Fruit fly (Drosophila melanogaster) whole organism, adult: Measurements from ENCODE around the gene CG6972.

Experiments used
- CG11617 ChIP-seq: fragments of 200-800 bp; sonication (Bioruptor generic); optimal IDR thresholded peaks from 2 replicates; lab custom pipeline; 2017; ENCODE audit warnings: mild to moderate bottlenecking, missing biosample characterization, missing genetic modification reagents, missing genetic modification characterization
- CG12768 ChIP-seq: fragments of 200-800 bp; sonication (Bioruptor generic); optimal IDR thresholded peaks from 2 replicates; lab custom pipeline; 2017; ENCODE audit warnings: missing biosample characterization, missing genetic modification characterization, mild to moderate bottlenecking, moderate library complexity, missing genetic modification reagents
- CG14711 ChIP-seq: fragments of 200-800 bp; sonication (Bioruptor generic); optimal IDR thresholded peaks from 2 replicates; lab custom pipeline; 2018; ENCODE audit warnings: missing biosample characterization, mild to moderate bottlenecking, missing genetic modification characterization, moderate library complexity
- CG1620 ChIP-seq: fragments of 200-800 bp; sonication (Bioruptor generic); optimal IDR thresholded peaks from 2 replicates; lab custom pipeline; 2016; ENCODE audit warnings: missing biosample characterization, missing genetic modification characterization
- CG33017 ChIP-seq: fragments of 200-800 bp; sonication (Bioruptor generic); optimal IDR thresholded peaks from 2 replicates; lab custom pipeline; 2018; ENCODE audit warnings: missing biosample characterization, mild to moderate bottlenecking, missing genetic modification characterization, moderate library complexity
- CG5204 ChIP-seq: fragments of 200-800 bp; sonication (Bioruptor generic); optimal IDR thresholded peaks from 2 replicates; lab custom pipeline; 2016; ENCODE audit warnings: missing biosample characterization, missing genetic modification characterization
- CG7045 ChIP-seq: fragments of 200-800 bp; sonication (Bioruptor generic); optimal IDR thresholded peaks from 2 replicates; lab custom pipeline; 2017; ENCODE audit warnings: missing biosample characterization, mild to moderate bottlenecking, missing genetic modification characterization
- CG7101 ChIP-seq: fragments of 200-800 bp; sonication (Bioruptor generic); optimal IDR thresholded peaks from 2 replicates; lab custom pipeline; 2018; ENCODE audit warnings: missing biosample characterization, mild to moderate bottlenecking, missing genetic modification characterization, moderate library complexity
- Clk ChIP-seq: fragments of 200-800 bp; sonication (Bioruptor generic); optimal IDR thresholded peaks from 2 replicates; lab custom pipeline; 2017; ENCODE audit warnings: missing biosample characterization, missing genetic modification characterization
- Crg-1 ChIP-seq: fragments of 200-800 bp; sonication (Bioruptor generic); optimal IDR thresholded peaks from 2 replicates; lab custom pipeline; 2016; ENCODE audit warnings: missing biosample characterization, missing genetic modification characterization
- Hr96 ChIP-seq: fragments of 200-800 bp; sonication (Bioruptor generic); optimal IDR thresholded peaks from 2 replicates; lab custom pipeline; 2016; ENCODE audit warnings: missing biosample characterization, missing genetic modification characterization
- Mnt ChIP-seq: fragments of 200-800 bp; sonication (Bioruptor generic); optimal IDR thresholded peaks from 2 replicates; lab custom pipeline; 2016; ENCODE audit warnings: missing biosample characterization, mild to moderate bottlenecking, missing genetic modification characterization
- bab1 ChIP-seq: fragments of 200-800 bp; sonication (Bioruptor generic); optimal IDR thresholded peaks from 3 replicates; lab custom pipeline; 2019; ENCODE audit warnings: missing biosample characterization, mild to moderate bottlenecking, missing genetic modification characterization, moderate library complexity
- cic ChIP-seq: fragments of 200-800 bp; sonication (Bioruptor generic); optimal IDR thresholded peaks from 2 replicates; lab custom pipeline; 2017; ENCODE audit warnings: missing biosample characterization, mild to moderate bottlenecking, missing genetic modification characterization, moderate library complexity
- cnc ChIP-seq, 2 experiments: fragments of >200 bp; optimal IDR thresholded peaks; 2 replicates each; lab custom pipeline; 2017
- kay ChIP-seq: fragments of 200-800 bp; sonication (Bioruptor generic); peaks from one replicate; lab custom pipeline; 2016; ENCODE audit warnings: missing biosample characterization, missing genetic modification characterization, borderline replicate concordance
- ovo ChIP-seq: fragments of 200-800 bp; sonication (Bioruptor generic); optimal IDR thresholded peaks from 2 replicates; lab custom pipeline; 2016; ENCODE audit warnings: missing biosample characterization, missing genetic modification characterization
- pad ChIP-seq: fragments of 200-800 bp; sonication (Bioruptor generic); optimal IDR thresholded peaks from 3 replicates; lab custom pipeline; 2017; ENCODE audit warnings: missing biosample characterization, missing genetic modification characterization, mild to moderate bottlenecking, moderate library complexity, missing genetic modification reagents
- tj ChIP-seq: fragments of 200-800 bp; sonication (Bioruptor generic); optimal IDR thresholded peaks from 3 replicates; lab custom pipeline; 2017; ENCODE audit warnings: missing biosample characterization, mild to moderate bottlenecking, missing genetic modification characterization, moderate library complexity
- toe ChIP-seq: fragments of 200-800 bp; sonication (Bioruptor generic); optimal IDR thresholded peaks from 2 replicates; lab custom pipeline; 2016; ENCODE audit warnings: missing biosample characterization, missing genetic modification characterization

CG6972 gene

DNA sequence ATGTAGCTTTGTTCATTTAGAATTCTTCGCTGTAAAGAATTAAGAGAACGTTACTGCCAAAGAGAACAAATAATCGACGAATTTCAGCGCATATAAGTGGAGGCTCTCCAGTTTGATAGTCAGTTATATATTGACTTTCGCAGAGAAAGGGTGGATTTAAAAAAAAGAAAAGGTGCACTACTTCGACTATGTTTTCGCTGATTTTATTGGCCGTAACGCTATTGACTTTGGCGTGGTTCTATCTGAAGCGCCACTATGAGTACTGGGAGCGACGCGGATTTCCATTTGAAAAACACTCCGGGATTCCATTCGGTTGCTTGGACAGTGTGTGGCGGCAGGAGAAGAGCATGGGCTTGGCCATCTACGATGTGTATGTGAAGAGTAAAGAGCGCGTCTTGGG, 3.6 kb upstream of the CG6972 start, which contains the start of gene Cyp6d4:
Gene Cyp6d4 (plus strand): TSS at position 112 of the 400 bp plus-strand sequence.
- TF ChIP-seq Crg-1 (GFP tag; lab: Kevin White, UChicago) (no peak), Mnt (GFP tag; lab: Kevin White, UChicago) (no peak), CG14711 (no peak), CG5204 (no peak), bab1 (GFP tag; lab: Kevin White, UChicago) (peak; percentile 11), pad (no peak)

DNA sequence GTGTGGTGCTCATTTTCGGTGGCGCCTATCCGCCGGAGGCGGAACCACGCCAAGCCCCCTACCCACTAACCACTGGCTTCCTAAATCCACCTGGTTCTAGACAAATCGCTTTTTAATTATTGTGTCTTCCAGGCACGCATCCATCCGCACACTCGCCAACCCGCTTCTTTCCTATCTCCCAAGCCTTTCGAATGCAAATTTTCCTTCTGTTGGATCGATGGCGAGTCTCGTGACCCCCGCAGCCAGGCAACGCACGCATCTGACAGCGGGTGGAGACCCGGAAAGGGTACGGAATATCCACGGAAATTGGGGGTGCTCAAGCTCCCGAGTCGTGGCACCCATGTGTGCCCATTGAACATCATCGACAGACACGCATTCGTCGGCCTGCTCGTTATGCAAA, 5.4 kb downstream of the CG6972 start, which contains the start of gene CG13842:
Gene CG13842 (minus strand): TSS at position 101 of the 400 bp plus-strand sequence.
- TF ChIP-seq toe: no peak
- TF ChIP-seq tj (GFP tag; lab: Kevin White, UChicago): no peak
- no peak for TF ChIP-seq CG11617 (GFP tag; lab: Kevin White, UChicago)
- TF ChIP-seq CG14711: no peak
- no peak for TF ChIP-seq cic (GFP tag; lab: Kevin White, UChicago)
- TF ChIP-seq CG7101: no peak
- TF ChIP-seq cnc (optimal IDR thresholded peaks at IDR 0.05; lab: Kevin White, UChicago): no peak

DNA sequence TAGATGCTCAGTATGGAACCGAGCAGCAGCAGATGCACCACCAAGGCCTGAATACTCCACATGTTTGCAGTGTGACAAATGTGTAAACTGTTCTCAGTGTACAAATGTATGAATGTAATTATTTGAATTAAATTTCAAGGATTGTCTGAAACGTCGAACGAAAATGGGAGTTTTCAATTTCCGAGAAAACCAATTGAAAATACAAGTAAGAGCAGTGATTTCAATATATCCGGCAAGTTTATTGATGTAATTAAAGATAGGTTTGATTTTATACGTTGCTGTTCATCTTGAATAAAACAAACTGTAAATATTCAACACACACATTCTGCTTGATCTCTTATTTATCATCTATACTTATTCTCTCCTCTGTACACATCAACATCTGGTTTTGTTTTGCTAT, 8.9 kb downstream of the CG6972 start, which contains the start of gene CG4907:
Gene CG4907 (minus strand): TSS at position 101 of the 400 bp plus-strand sequence.
- no peak for TF ChIP-seq Clk (GFP tag; lab: Kevin White, UChicago)
- TF ChIP-seq kay: no peak
- no peak for TF ChIP-seq CG12768

DNA sequence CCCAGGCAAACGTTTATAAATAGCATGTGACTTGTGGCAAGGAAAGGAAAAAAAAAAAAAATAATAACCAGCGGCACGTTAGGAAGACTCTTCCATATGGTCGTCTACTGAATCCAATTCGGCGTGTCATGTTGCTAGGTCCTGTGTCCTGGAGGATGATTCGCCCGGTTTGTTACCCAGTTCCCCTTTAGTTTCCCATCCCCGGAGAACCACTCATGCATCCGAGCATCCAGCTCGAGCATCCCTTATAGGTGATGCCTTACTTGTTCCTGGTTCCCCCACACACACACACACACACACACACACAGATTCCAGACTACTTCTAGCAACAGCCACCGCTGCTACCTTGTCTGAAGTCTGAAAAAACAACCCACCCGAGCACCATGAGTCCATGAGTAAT, 16.1 kb downstream of the CG6972 start:
- TF ChIP-seq CG33017 (tag; lab: Kevin White, UChicago) (no peak), CG14711 (no peak), Clk (GFP tag; lab: Kevin White, UChicago) (no peak), Mnt (GFP tag; lab: Kevin White, UChicago) (no peak), pad (no peak), bab1 (GFP tag; lab: Kevin White, UChicago) (no peak)

DNA sequence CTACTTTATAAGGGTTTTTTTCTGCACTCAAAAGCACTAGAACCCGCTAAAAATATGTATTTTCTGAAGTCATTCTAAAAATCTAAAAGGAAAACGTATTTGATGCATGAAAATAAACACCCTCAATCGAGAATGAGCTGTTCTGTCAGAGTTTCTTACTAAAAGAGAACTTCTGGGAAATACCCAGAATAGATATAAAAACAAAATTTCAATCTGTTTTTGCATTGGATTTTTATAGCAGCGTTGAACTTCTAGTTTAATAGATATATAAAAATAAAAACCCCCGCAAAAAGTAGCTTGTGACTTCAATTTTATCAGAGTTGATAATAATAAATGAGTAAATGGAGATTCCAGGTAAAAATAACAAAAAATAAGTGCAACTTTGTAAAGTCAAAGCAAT, 16.6 kb downstream of the CG6972 start:
- TF ChIP-seq Clk (GFP tag; lab: Kevin White, UChicago): no peak
- TF ChIP-seq kay: peak; percentile 79

DNA sequence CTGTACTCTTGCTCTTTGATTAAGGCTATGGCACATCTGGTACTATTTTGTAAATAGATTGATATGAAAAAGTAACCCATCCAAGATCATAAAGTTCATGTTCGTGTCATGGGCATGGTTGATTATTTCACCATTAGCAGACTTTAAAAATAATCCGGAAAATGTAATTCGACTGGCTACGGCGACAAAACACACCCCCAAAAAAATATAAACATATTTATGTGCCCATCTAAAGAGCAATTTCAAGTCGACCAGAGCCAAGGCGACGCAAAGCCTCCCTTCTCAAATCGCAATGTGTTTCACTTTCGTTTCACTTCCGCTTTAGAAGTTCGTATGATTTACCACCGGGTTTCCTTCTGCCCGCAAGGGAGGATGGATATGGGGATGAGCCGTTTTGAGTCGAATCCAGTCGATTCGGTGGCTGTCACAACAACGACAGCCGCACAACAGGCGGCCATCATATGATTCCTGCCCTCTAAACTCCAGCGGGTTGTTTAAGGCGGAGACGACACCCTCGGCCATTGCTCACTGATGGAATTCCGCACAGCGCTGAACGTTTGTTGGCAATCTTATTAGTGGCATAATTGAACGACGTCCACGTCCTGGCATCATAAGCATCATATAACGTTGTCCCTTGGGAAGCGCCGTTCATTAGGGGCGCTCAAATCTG, 17.3 kb downstream of the CG6972 start:
- no peak for TF ChIP-seq CG1620
- TF ChIP-seq CG7045 (GFP tag; lab: Kevin White, UChicago): no peak
- TF ChIP-seq Mnt (GFP tag; lab: Kevin White, UChicago): no peak
- no peak for TF ChIP-seq tj (GFP tag; lab: Kevin White, UChicago)
- TF ChIP-seq CG33017 (tag; lab: Kevin White, UChicago): no peak
- no peak for TF ChIP-seq Crg-1 (GFP tag; lab: Kevin White, UChicago)
- TF ChIP-seq cic (GFP tag; lab: Kevin White, UChicago): no peak
- TF ChIP-seq bab1 (GFP tag; lab: Kevin White, UChicago): no peak
- no peak for TF ChIP-seq cnc (optimal IDR thresholded peaks at IDR 0.05; lab: Kevin White, UChicago)
- no peak for TF ChIP-seq Clk (GFP tag; lab: Kevin White, UChicago)
- TF ChIP-seq CG7101: no peak
- no peak for TF ChIP-seq CG11617 (GFP tag; lab: Kevin White, UChicago)
- no peak for TF ChIP-seq ovo (GFP tag; lab: Kevin White, UChicago)
- no peak for TF ChIP-seq CG5204
- no peak for TF ChIP-seq kay
- TF ChIP-seq pad: no peak
- TF ChIP-seq CG12768: no peak
- TF ChIP-seq Hr96 (GFP tag; lab: Kevin White, UChicago): no peak

DNA sequence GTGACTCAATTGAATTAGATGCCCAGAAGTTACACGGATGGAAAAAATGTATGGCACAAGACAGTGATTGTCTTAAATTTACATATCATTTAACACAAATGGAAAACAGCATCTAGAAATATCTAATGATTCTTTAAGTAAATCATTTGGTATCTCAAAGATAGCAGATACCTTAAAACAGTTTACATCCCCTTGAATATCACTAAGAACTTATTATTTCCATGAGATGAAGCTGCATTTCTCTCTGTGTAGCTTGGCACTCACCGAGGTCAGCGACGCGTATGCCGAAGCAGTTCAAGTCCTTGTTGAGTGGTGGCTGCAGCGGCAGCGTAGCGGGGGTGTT, 17.8 kb downstream of the CG6972 start:
- no peak for TF ChIP-seq CG33017 (tag; lab: Kevin White, UChicago)
- TF ChIP-seq Clk (GFP tag; lab: Kevin White, UChicago): no peak
- TF ChIP-seq CG7045 (GFP tag; lab: Kevin White, UChicago): no peak
- TF ChIP-seq cnc (optimal IDR thresholded peaks at IDR 0.05; lab: Kevin White, UChicago): no peak
- TF ChIP-seq tj (GFP tag; lab: Kevin White, UChicago): no peak
- TF ChIP-seq bab1 (GFP tag; lab: Kevin White, UChicago): no peak
- no peak for TF ChIP-seq CG5204
- no peak for TF ChIP-seq CG14711
- TF ChIP-seq CG11617 (GFP tag; lab: Kevin White, UChicago): no peak
- no peak for TF ChIP-seq Crg-1 (GFP tag; lab: Kevin White, UChicago)
- no peak for TF ChIP-seq CG7101
- TF ChIP-seq pad: no peak

DNA sequence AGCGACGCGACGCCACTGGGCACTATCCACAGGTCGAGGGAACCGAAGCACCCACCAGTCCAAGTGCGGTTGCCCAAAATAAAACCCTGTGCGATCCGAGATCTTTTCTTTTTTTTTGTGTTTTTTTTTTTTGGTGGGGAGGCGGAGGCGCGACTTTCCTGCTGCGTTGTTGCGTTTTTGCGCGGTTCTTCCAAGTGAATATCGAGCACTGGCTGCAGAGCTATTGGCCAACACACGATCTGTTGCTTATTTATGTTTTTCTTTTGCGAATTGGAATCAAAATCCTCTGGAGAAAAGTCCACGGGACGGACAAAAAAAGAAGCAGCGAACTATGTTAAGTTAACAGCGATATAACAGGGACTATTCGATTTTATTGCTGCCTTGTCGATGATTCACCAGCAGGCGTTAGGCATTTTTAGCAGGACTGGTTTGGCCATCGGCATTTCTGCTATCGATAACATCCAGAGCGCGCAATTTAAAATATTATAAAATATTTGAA, 19.1 kb downstream of the CG6972 start, which contains the start of gene wge:
Gene wge (minus strand): TSS at position 343 of the 499 bp plus-strand sequence.
- peak; percentile 99 for TF ChIP-seq kay
- TF ChIP-seq CG33017 (tag; lab: Kevin White, UChicago): no peak
- TF ChIP-seq toe: no peak
- TF ChIP-seq tj (GFP tag; lab: Kevin White, UChicago): peak; percentile 17
- TF ChIP-seq ovo (GFP tag; lab: Kevin White, UChicago): no peak
- peak; percentile 9 for TF ChIP-seq CG1620
- TF ChIP-seq Mnt (GFP tag; lab: Kevin White, UChicago): peak; percentile 15
- TF ChIP-seq Hr96 (GFP tag; lab: Kevin White, UChicago): peak; percentile 29
- peak; percentile 7 for TF ChIP-seq CG7101
- peak; percentile 43 for TF ChIP-seq bab1 (GFP tag; lab: Kevin White, UChicago)
- TF ChIP-seq CG12768: peak; percentile 68
- TF ChIP-seq CG11617 (GFP tag; lab: Kevin White, UChicago): peak; percentile 27
